Worm (Caenorhabditis elegans) whole organism, mixed stage, embryonic: Measurements from ENCODE around the gene C53B4.2.

Experiments used
- M03D4.4 ChIP-seq: sonication (generic microtip); optimal IDR thresholded peaks from 2 replicates; lab custom pipeline; 2017; ENCODE audit warnings: mild to moderate bottlenecking, missing genetic modification characterization, missing compliant biosample characterization
- bed-3 ChIP-seq: fragments of 200-800 bp; sonication (Bioruptor generic); optimal IDR thresholded peaks from 3 replicates; lab custom pipeline; 2018; ENCODE audit warnings: mild to moderate bottlenecking, missing genetic modification characterization, moderate library complexity, missing compliant biosample characterization
- blmp-1 ChIP-seq: fragments of 150-350 bp; optimal IDR thresholded peaks from 2 replicates; lab custom pipeline; 2014; ENCODE audit warnings: missing biosample characterization, missing genetic modification characterization
- ceh-39 ChIP-seq: fragments of 150-350 bp; optimal IDR thresholded peaks from 2 replicates; lab custom pipeline; 2014; ENCODE audit warnings: missing biosample characterization, missing genetic modification characterization
- ceh-83 ChIP-seq: fragments of 200-800 bp; sonication (Bioruptor generic); optimal IDR thresholded peaks from 2 replicates; lab custom pipeline; 2018; ENCODE audit warnings: mild to moderate bottlenecking, missing genetic modification characterization, missing compliant biosample characterization
- ces-1 ChIP-seq: fragments of 150-350 bp; optimal IDR thresholded peaks from 2 replicates; lab custom pipeline; 2014; ENCODE audit warnings: missing biosample characterization, missing genetic modification reagents, missing genetic modification characterization
- cnd-1 ChIP-seq: fragments of 200-800 bp; sonication (Bioruptor generic); optimal IDR thresholded peaks from 2 replicates; lab custom pipeline; 2018; ENCODE audit warnings: mild to moderate bottlenecking, missing genetic modification characterization, missing compliant biosample characterization
- drap-1 ChIP-seq: fragments of 200-800 bp; sonication (Bioruptor generic); optimal IDR thresholded peaks from 3 replicates; lab custom pipeline; 2018; ENCODE audit warnings: mild to moderate bottlenecking, missing genetic modification characterization, missing compliant biosample characterization
- elt-1 ChIP-seq: sonication (generic microtip); optimal IDR thresholded peaks from 2 replicates; lab custom pipeline; 2017; ENCODE audit warnings: missing genetic modification characterization, mild to moderate bottlenecking, missing compliant biosample characterization, antibody characterized with exemption, moderate library complexity, borderline replicate concordance; ENCODE audit not compliant: insufficient read depth
- elt-3 ChIP-seq: fragments of 150-350 bp; optimal IDR thresholded peaks from 2 replicates; lab custom pipeline; 2014; ENCODE audit warnings: missing biosample characterization, missing genetic modification characterization
- flh-1 ChIP-seq: fragments of 200-800 bp; sonication (Bioruptor generic); optimal IDR thresholded peaks from 2 replicates; lab custom pipeline; 2018; ENCODE audit warnings: mild to moderate bottlenecking, missing genetic modification characterization, moderate library complexity, missing compliant biosample characterization
- ham-2 ChIP-seq: fragments of 200-800 bp; sonication (Bioruptor generic); optimal IDR thresholded peaks from 2 replicates; lab custom pipeline; 2018; ENCODE audit warnings: mild to moderate bottlenecking, missing genetic modification characterization, missing compliant biosample characterization
- hlh-1 ChIP-seq: fragments of 150-350 bp; optimal IDR thresholded peaks from 2 replicates; lab custom pipeline; 2014; ENCODE audit warnings: missing biosample characterization, missing genetic modification reagents, missing genetic modification characterization
- lin-13 ChIP-seq: fragments of 150-350 bp; optimal IDR thresholded peaks from 2 replicates; lab custom pipeline; 2014; ENCODE audit warnings: missing biosample characterization, missing genetic modification characterization
- lin-32 ChIP-seq: fragments of 200-800 bp; sonication (Bioruptor generic); optimal IDR thresholded peaks from 2 replicates; lab custom pipeline; 2018; ENCODE audit warnings: mild to moderate bottlenecking, missing genetic modification characterization, missing compliant biosample characterization
- mab-5 ChIP-seq: fragments of 150-350 bp; optimal IDR thresholded peaks from 2 replicates; lab custom pipeline; 2014; ENCODE audit warnings: missing biosample characterization, missing genetic modification characterization
- mep-1 ChIP-seq: fragments of 150-350 bp; optimal IDR thresholded peaks from 2 replicates; lab custom pipeline; 2017; ENCODE audit warnings: missing biosample characterization, missing genetic modification reagents, missing genetic modification characterization, inconsistent platforms
- mls-2 ChIP-seq: sonication (generic microtip); optimal IDR thresholded peaks from 2 replicates; lab custom pipeline; 2016; ENCODE audit warnings: mild to moderate bottlenecking, missing genetic modification characterization, moderate library complexity, missing compliant biosample characterization
- nhr-12 ChIP-seq: fragments of 150-350 bp; optimal IDR thresholded peaks from 2 replicates; lab custom pipeline; 2014; ENCODE audit warnings: missing biosample characterization, missing genetic modification characterization
- nhr-2 ChIP-seq: fragments of 150-350 bp; optimal IDR thresholded peaks from 2 replicates; lab custom pipeline; 2014; ENCODE audit warnings: missing biosample characterization, missing genetic modification characterization
- nhr-28 ChIP-seq: fragments of 150-350 bp; optimal IDR thresholded peaks from 2 replicates; lab custom pipeline; 2014; ENCODE audit warnings: missing biosample characterization, missing genetic modification characterization
- nhr-76 ChIP-seq: sonication (generic microtip); optimal IDR thresholded peaks from 2 replicates; lab custom pipeline; 2017; ENCODE audit warnings: missing biosample characterization, missing genetic modification characterization
- pha-4 ChIP-seq: fragments of 150-350 bp; optimal IDR thresholded peaks from 2 replicates; lab custom pipeline; 2018; ENCODE audit warnings: missing biosample characterization, missing genetic modification reagents, missing genetic modification characterization
- tbx-8 ChIP-seq: fragments of 200-800 bp; sonication (Bioruptor generic); optimal IDR thresholded peaks from 2 replicates; lab custom pipeline; 2018; ENCODE audit warnings: mild to moderate bottlenecking, missing genetic modification characterization, moderate library complexity, missing compliant biosample characterization
- unc-120 ChIP-seq: sonication (generic microtip); optimal IDR thresholded peaks from 2 replicates; lab custom pipeline; 2017; ENCODE audit warnings: missing genetic modification characterization, missing compliant biosample characterization; ENCODE audit not compliant: poor library complexity, severe bottlenecking
- unc-39 ChIP-seq: fragments of 150-350 bp; optimal IDR thresholded peaks from 2 replicates; lab custom pipeline; 2014; ENCODE audit warnings: missing biosample characterization, missing genetic modification characterization
- unc-62 ChIP-seq: fragments of 150-350 bp; optimal IDR thresholded peaks from 2 replicates; lab custom pipeline; 2014; ENCODE audit warnings: missing biosample characterization, missing genetic modification reagents, missing genetic modification characterization
- zip-8 ChIP-seq: fragments of 150-350 bp; optimal IDR thresholded peaks from 2 replicates; lab custom pipeline; 2014; ENCODE audit warnings: missing biosample characterization, missing genetic modification characterization
- ztf-11 ChIP-seq: fragments of 150-350 bp; optimal IDR thresholded peaks from 2 replicates; lab custom pipeline; 2014; ENCODE audit warnings: missing biosample characterization, missing genetic modification characterization

The C53B4.2 gene

ce11 chrIV:8965883-8966282 lies at the start of gene C53B4.2:
C53B4.2 (plus strand) TSS chrIV:8966183.
- no peak for TF ChIP-seq unc-62
- no peak for TF ChIP-seq unc-39 (tag; lab: Kevin White, UChicago)
- TF ChIP-seq ceh-83 (GFP tag; lab: Kevin White, UChicago) = no peak
- TF ChIP-seq nhr-28 (tag; lab: Kevin White, UChicago) = no peak

DNA sequence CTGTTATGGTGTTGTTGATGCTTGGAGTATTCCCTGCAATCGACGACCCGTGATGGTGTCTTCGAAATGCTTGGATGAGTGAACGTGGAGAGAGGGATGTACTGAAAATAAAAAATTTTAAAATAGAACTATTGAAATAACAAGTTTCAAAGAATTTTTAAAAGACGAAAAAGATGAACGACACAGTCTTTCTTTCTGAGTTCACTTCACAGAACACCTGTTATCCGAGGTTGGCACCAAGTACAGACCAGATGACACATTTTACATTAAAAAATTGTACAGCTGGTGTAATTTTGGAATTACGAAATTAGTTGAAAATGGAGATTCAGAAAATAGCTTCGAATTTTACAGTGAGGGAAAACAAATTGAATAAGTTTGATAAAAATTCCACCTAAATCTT lies 47.2 kb upstream of the C53B4.2 start, which contains the start of gene rap-1:
TSS of gene rap-1 (minus strand) at position 101 of the 400 bp plus-strand sequence.
- no peak for TF ChIP-seq blmp-1
- TF ChIP-seq drap-1 (GFP tag; lab: Kevin White, UChicago) = no peak

DNA sequence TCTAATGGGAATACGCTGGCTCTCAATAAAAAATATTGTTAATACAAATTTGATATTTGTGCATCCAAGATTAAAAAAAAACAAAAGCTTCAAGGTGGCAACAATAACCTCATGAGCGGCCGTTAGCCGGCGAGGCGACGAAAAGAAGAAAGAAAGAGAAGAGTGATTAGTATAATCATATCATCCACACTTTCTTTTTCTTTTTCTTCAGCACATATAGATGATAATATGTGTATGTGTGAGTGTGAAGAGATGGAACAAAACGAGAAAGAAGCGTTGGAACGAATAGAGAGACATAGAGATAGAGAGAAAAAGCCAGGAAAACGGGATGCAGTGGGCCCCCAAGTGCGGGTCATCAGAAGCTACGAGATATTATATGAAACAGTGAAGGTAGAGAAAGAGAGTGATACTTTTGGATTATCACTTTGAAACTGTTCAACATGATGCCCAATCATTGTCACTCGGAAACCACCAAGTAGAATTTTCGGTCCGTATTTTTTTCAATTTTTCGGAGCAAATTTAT lies 45.6 kb upstream of the C53B4.2 start:
- TF ChIP-seq unc-120 (tag; lab: Kevin White, UChicago) (peak; percentile 40), ces-1 (GFP tag; lab: Kevin White, UChicago) (peak; percentile 74), M03D4.4 (tag; lab: Kevin White, UChicago) (no peak)

ce11 chrIV:8921166-8921565 lies 44.8 kb upstream of the C53B4.2 start:
- TF ChIP-seq bed-3 (no peak), mls-2 (tag; lab: Kevin White, UChicago) (peak; percentile 22), ces-1 (GFP tag; lab: Kevin White, UChicago) (peak; percentile 77)

DNA sequence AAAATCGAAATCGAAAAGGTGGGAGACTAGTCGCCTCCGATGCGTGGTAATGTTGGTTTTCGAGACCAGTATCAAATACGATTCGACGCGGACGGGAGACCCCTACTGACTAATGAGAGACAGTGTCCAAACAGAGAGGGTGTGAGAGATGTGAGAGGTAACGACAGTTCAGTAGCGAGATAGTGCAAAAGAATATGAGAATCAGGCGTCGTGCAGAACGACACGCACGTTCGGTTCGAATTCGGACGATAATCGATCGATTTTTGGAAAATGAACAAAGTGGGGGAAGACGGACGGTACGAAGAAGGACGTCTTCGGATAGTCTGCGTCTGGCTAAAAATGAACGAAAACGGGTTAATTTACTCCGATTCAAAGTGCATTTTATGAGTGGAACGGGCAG lies 44.0 kb upstream of the C53B4.2 start, which contains the start of gene D1046.16:
TSS of gene D1046.16 (plus strand) at position 195 of the 400 bp plus-strand sequence.
- TF ChIP-seq ham-2 (GFP tag; lab: Kevin White, UChicago) = peak; percentile 25
- no peak for TF ChIP-seq elt-3
- peak; percentile 67 for TF ChIP-seq ceh-39 (tag; lab: Kevin White, UChicago)
- no peak for TF ChIP-seq zip-8 (tag; lab: Kevin White, UChicago)
- no peak for TF ChIP-seq pha-4 (tag; lab: Kevin White, UChicago)
- TF ChIP-seq flh-1 = no peak
- TF ChIP-seq elt-1 (tag; lab: Kevin White, UChicago) = no peak
- no peak for TF ChIP-seq mep-1
- TF ChIP-seq nhr-2 = peak; percentile 97
- no peak for TF ChIP-seq M03D4.4 (tag; lab: Kevin White, UChicago)

DNA sequence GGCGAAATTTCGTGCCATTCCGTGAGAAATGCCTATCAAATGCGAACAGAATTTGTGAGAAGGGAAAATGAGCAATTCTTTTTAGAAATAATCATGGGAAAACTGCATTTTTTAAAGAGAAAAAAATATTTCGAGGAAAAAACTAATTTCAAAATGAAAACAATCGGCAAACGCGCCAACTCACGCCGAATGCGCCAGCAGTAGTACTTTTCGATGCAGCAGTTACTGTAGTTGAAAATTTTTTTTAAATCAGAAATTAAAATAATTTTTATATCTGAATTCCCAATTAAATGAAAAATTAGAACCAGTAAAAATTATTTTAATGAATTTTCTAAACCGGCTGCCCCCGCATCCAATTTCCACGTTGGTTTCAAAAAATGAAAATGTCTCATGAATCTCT lies 42.6 kb upstream of the C53B4.2 start:
- TF ChIP-seq cnd-1 (no peak), bed-3 (no peak), unc-62 (no peak), lin-13 (tag; lab: Kevin White, UChicago) (no peak), nhr-12 (tag; lab: Kevin White, UChicago) (no peak), ceh-39 (tag; lab: Kevin White, UChicago) (no peak), ham-2 (GFP tag; lab: Kevin White, UChicago) (no peak), nhr-2 (no peak), zip-8 (tag; lab: Kevin White, UChicago) (no peak), lin-32 (GFP tag; lab: Kevin White, UChicago) (no peak), pha-4 (tag; lab: Kevin White, UChicago) (no peak), nhr-28 (tag; lab: Kevin White, UChicago) (no peak), mab-5 (tag; lab: Kevin White, UChicago) (no peak)

ce11 chrIV:8924126-8924525 lies 41.9 kb upstream of the C53B4.2 start:
- no peak for TF ChIP-seq pha-4 (tag; lab: Kevin White, UChicago)
- TF ChIP-seq nhr-12 (tag; lab: Kevin White, UChicago) = no peak
- TF ChIP-seq nhr-76 (tag; lab: Kevin White, UChicago) = no peak
- TF ChIP-seq hlh-1 (tag; lab: Kevin White, UChicago) = no peak
- TF ChIP-seq tbx-8 (GFP tag; lab: Kevin White, UChicago) = no peak
- no peak for TF ChIP-seq mls-2 (tag; lab: Kevin White, UChicago)
- TF ChIP-seq ztf-11 (tag; lab: Kevin White, UChicago) = no peak
- TF ChIP-seq ceh-83 (GFP tag; lab: Kevin White, UChicago) = no peak
- TF ChIP-seq ceh-39 (tag; lab: Kevin White, UChicago) = no peak
- no peak for TF ChIP-seq unc-39 (tag; lab: Kevin White, UChicago)
- no peak for TF ChIP-seq unc-62
- TF ChIP-seq blmp-1 = no peak
- no peak for TF ChIP-seq lin-32 (GFP tag; lab: Kevin White, UChicago)
- no peak for TF ChIP-seq mep-1
